Comparison of ENCODE assay signal across 2 fruit fly cellular contexts in genomic region chrX:7324816-7325246, dm6.
TF ChIP-seq lines count a peak whose summit lies in the region.

No protein-coding gene starts in this region.

TF ChIP-seq in whole organism, embryonic, 481 proteins besides CTCF, POLR2A, EP300 and RAD21 (continued from another document and continues in another):
- peak; percentile 98 for TF ChIP-seq dmrt99B (tag; optimal IDR thresholded peaks at IDR 0.05; lab: Kevin White, UChicago)
- TF ChIP-seq repo (GFP tag; optimal IDR thresholded peaks at IDR 0.05; lab: Kevin White, UChicago): peak; percentile 35
- TF ChIP-seq eyg (GFP tag; optimal IDR thresholded peaks at IDR 0.05; lab: Kevin White, UChicago): peak; percentile 64
- no peak for TF ChIP-seq unc-4 (GFP tag; IDR thresholded peaks at IDR 0.05; lab: Robert Waterston, UW; ENCODE audit: partially characterized antibody)
- peak; percentile 97 for TF ChIP-seq zfh1 (GFP tag; IDR thresholded peaks at IDR 0.05; lab: Robert Waterston, UW)
- TF ChIP-seq en (GFP tag; optimal IDR thresholded peaks at IDR 0.05; lab: Kevin White, UChicago): peak; percentile 79
- TF ChIP-seq run (tag; optimal IDR thresholded peaks at IDR 0.05; lab: Kevin White, UChicago): peak; percentile 96
- peak; percentile 94 for TF ChIP-seq sisA (GFP tag; IDR thresholded peaks at IDR 0.05; lab: Robert Waterston, UW)
- peak; percentile 92 for TF ChIP-seq CG15073 (GFP tag; optimal IDR thresholded peaks at IDR 0.05; lab: Kevin White, UChicago)
- peak; percentile 98 for TF ChIP-seq CG12391 (tag; optimal IDR thresholded peaks at IDR 0.05; lab: Kevin White, UChicago)
- TF ChIP-seq vnd (GFP tag; IDR thresholded peaks at IDR 0.05; lab: Robert Waterston, UW; ENCODE audit: partially characterized antibody): no peak
- peak; percentile 81 for TF ChIP-seq CG6175 (GFP tag; IDR thresholded peaks at IDR 0.05; lab: Robert Waterston, UW)
- peak; percentile 11 for TF ChIP-seq pzg (GFP tag; optimal IDR thresholded peaks at IDR 0.05; lab: Kevin White, UChicago)
- peak; percentile 17 for TF ChIP-seq yki (optimal IDR thresholded peaks at IDR 0.05; lab: Kevin White, UChicago)
- peak; percentile 83 for TF ChIP-seq CG31388 (GFP tag; optimal IDR thresholded peaks at IDR 0.05; lab: Kevin White, UChicago)
- TF ChIP-seq ttk (GFP tag; IDR thresholded peaks at IDR 0.05; lab: Robert Waterston, UW): peak; percentile 94
- TF ChIP-seq Mad (GFP tag; optimal IDR thresholded peaks at IDR 0.05; lab: Kevin White, UChicago): peak; percentile 83
- peak; percentile 86 for TF ChIP-seq CG17186 (GFP tag; optimal IDR thresholded peaks at IDR 0.05; lab: Kevin White, UChicago)
- peak; percentile 95 for TF ChIP-seq Hmr (GFP tag; optimal IDR thresholded peaks at IDR 0.05; lab: Kevin White, UChicago)
- peak; percentile 98 for TF ChIP-seq CG8388 (GFP tag; optimal IDR thresholded peaks at IDR 0.05; lab: Kevin White, UChicago)
- peak; percentile 67 for TF ChIP-seq CG1832 (GFP tag; optimal IDR thresholded peaks at IDR 0.05; lab: Kevin White, UChicago)
- peak; percentile 94 for TF ChIP-seq CG32772 (GFP tag; IDR thresholded peaks at IDR 0.05; lab: Robert Waterston, UW)
- peak; percentile 82 to 98 for TF ChIP-seq Hr51 (GFP tag; optimal IDR thresholded peaks at IDR 0.05; lab: Kevin White, UChicago)
- no peak for TF ChIP-seq Dll (GFP tag; IDR thresholded peaks at IDR 0.05; lab: Robert Waterston, UW; ENCODE audit: partially characterized antibody)
- TF ChIP-seq ro (GFP tag; IDR thresholded peaks at IDR 0.05; lab: Robert Waterston, UW): peak; percentile 91
- no peak for TF ChIP-seq BEAF-32 (GFP tag; optimal IDR thresholded peaks at IDR 0.05; lab: Kevin White, UChicago)
- TF ChIP-seq CG10209 (GFP tag; optimal IDR thresholded peaks at IDR 0.05; lab: Kevin White, UChicago): peak; percentile 96
- no peak for TF ChIP-seq Opbp (GFP tag; IDR thresholded peaks at IDR 0.05; lab: Robert Waterston, UW; ENCODE audit: partially characterized antibody)
- TF ChIP-seq insv (GFP tag; optimal IDR thresholded peaks at IDR 0.05; lab: Kevin White, UChicago): peak in 1 of 2 experiments; percentile 75
- TF ChIP-seq CG4854 (GFP tag; optimal IDR thresholded peaks at IDR 0.05; lab: Kevin White, UChicago): peak; percentile 79
- TF ChIP-seq dm (GFP tag; optimal IDR thresholded peaks at IDR 0.05; lab: Kevin White, UChicago): peak; percentile 63
- TF ChIP-seq slbo (GFP tag; IDR thresholded peaks at IDR 0.05; lab: Robert Waterston, UW): peak; percentile 93
- TF ChIP-seq CG17912 (GFP tag; optimal IDR thresholded peaks at IDR 0.05; lab: Kevin White, UChicago): peak; percentile 65
- TF ChIP-seq CG11398 (GFP tag; optimal IDR thresholded peaks at IDR 0.05; lab: Kevin White, UChicago): peak; percentile 77
- peak; percentile 96 for TF ChIP-seq trem (tag; optimal IDR thresholded peaks at IDR 0.05; lab: Kevin White, UChicago)
- peak; percentile 96 for TF ChIP-seq nerfin-1 (tag; optimal IDR thresholded peaks at IDR 0.05; lab: Kevin White, UChicago)
- no peak for TF ChIP-seq knrl (GFP tag; IDR thresholded peaks at IDR 0.05; lab: Robert Waterston, UW; ENCODE audit: partially characterized antibody)
- no peak for TF ChIP-seq pita (GFP tag; optimal IDR thresholded peaks at IDR 0.05; lab: Kevin White, UChicago)
- TF ChIP-seq ara (GFP tag; IDR thresholded peaks at IDR 0.05; lab: Robert Waterston, UW): peak; percentile 97
- TF ChIP-seq pb (GFP tag; optimal IDR thresholded peaks at IDR 0.05; lab: Kevin White, UChicago): peak; percentile 45
- TF ChIP-seq Hand (GFP tag; optimal IDR thresholded peaks at IDR 0.05; lab: Kevin White, UChicago): peak; percentile 90
- peak; percentile 14 to 98 for TF ChIP-seq eve (GFP tag; optimal IDR thresholded peaks at IDR 0.05; lab: Kevin White, UChicago)
- peak; percentile 70 for TF ChIP-seq Atf-2 (GFP tag; optimal IDR thresholded peaks at IDR 0.05; lab: Kevin White, UChicago)
- peak; percentile 94 for TF ChIP-seq CG13296 (GFP tag; optimal IDR thresholded peaks at IDR 0.05; lab: Kevin White, UChicago)
- TF ChIP-seq HmgZ (tag; optimal IDR thresholded peaks at IDR 0.05; lab: Kevin White, UChicago): peak; percentile 97
- peak; percentile 96 for TF ChIP-seq so (GFP tag; IDR thresholded peaks at IDR 0.05; lab: Robert Waterston, UW)
- peak; percentile 96 for TF ChIP-seq CG10267 (tag; optimal IDR thresholded peaks at IDR 0.05; lab: Kevin White, UChicago)
- peak; percentile 3 for TF ChIP-seq CG14965 (GFP tag; optimal IDR thresholded peaks at IDR 0.05; lab: Kevin White, UChicago; ENCODE audit: borderline replicate concordance)
- peak; percentile 98 for TF ChIP-seq tap (tag; optimal IDR thresholded peaks at IDR 0.05; lab: Kevin White, UChicago)
- TF ChIP-seq CG30403 (GFP tag; optimal IDR thresholded peaks at IDR 0.05; lab: Kevin White, UChicago): peak; percentile 96
- TF ChIP-seq MESR4 (GFP tag; optimal IDR thresholded peaks at IDR 0.05; lab: Kevin White, UChicago): peak; percentile 46
- peak; percentile 98 for TF ChIP-seq Oli (tag; optimal IDR thresholded peaks at IDR 0.05; lab: Kevin White, UChicago)
- peak; percentile 65 for TF ChIP-seq crc (GFP tag; optimal IDR thresholded peaks at IDR 0.05; lab: Kevin White, UChicago)
- TF ChIP-seq Bteb2 (GFP tag; optimal IDR thresholded peaks at IDR 0.05; lab: Kevin White, UChicago): peak; percentile 80
- no peak for TF ChIP-seq hb (GFP tag; IDR thresholded peaks at IDR 0.05; lab: Robert Waterston, UW; ENCODE audit: partially characterized antibody)
- TF ChIP-seq CG8281 (tag; optimal IDR thresholded peaks at IDR 0.05; lab: Kevin White, UChicago): peak; percentile 87
- TF ChIP-seq fu2 (GFP tag; optimal IDR thresholded peaks at IDR 0.05; lab: Kevin White, UChicago): peak; percentile 55
- peak; percentile 59 for TF ChIP-seq Sry-β (GFP tag; optimal IDR thresholded peaks at IDR 0.05; lab: Kevin White, UChicago)
- peak; percentile 96 for TF ChIP-seq CG4424 (GFP tag; optimal IDR thresholded peaks at IDR 0.05; lab: Kevin White, UChicago)
- TF ChIP-seq dimm (GFP tag; IDR thresholded peaks at IDR 0.05; lab: Robert Waterston, UW): peak; percentile 89
- TF ChIP-seq Lim3 (GFP tag; IDR thresholded peaks at IDR 0.05; lab: Robert Waterston, UW): peak; percentile 80
- TF ChIP-seq Fer2 (tag; optimal IDR thresholded peaks at IDR 0.05; lab: Kevin White, UChicago): peak; percentile 73
- TF ChIP-seq CG6683 (GFP tag; optimal IDR thresholded peaks at IDR 0.05; lab: Kevin White, UChicago): peak; percentile 91
- TF ChIP-seq sens (GFP tag; lab: Kevin White, UChicago): peak; percentile 98
- TF ChIP-seq CG8478 (optimal IDR thresholded peaks at IDR 0.05; lab: Kevin White, UChicago): no peak

TF ChIP-seq in whole organism, prepupa, 60 proteins besides CTCF, POLR2A, EP300 and RAD21 (continued from another document):
- peak; percentile 99 for TF ChIP-seq CG15336 (GFP tag; IDR thresholded peaks at IDR 0.05; lab: Robert Waterston, UW)
- peak; percentile 94 for TF ChIP-seq cyc (GFP tag; optimal IDR thresholded peaks at IDR 0.05; lab: Kevin White, UChicago)
- peak; percentile 94 for TF ChIP-seq Eip93F (GFP tag; optimal IDR thresholded peaks at IDR 0.05; lab: Kevin White, UChicago)
- peak; percentile 89 for TF ChIP-seq Hr39 (GFP tag; optimal IDR thresholded peaks at IDR 0.05; lab: Kevin White, UChicago)
- TF ChIP-seq Eip78C (GFP tag; lab: Kevin White, UChicago): peak; percentile 99
- TF ChIP-seq net (GFP tag; optimal IDR thresholded peaks at IDR 0.05; lab: Kevin White, UChicago): peak; percentile 98
- TF ChIP-seq CG8632 (GFP tag; optimal IDR thresholded peaks at IDR 0.05; lab: Kevin White, UChicago): peak; percentile 98
- TF ChIP-seq CG11294 (GFP tag; IDR thresholded peaks at IDR 0.05; lab: Robert Waterston, UW): peak; percentile 95
